Fruit fly (Drosophila melanogaster): ENCODE results near the gene PK2-R1.

Gene PK2-R1

dm6 chr3R:13364175-13365174, 26.3 kb downstream of the PK2-R1 start, which contains the start of gene Dic1 (continued):
- TF ChIP-seq CG14965 (GFP tag; optimal IDR thresholded peaks at IDR 0.05; ENCODE audit: borderline replicate concordance) (no peak), CG2875 (GFP tag; optimal IDR thresholded peaks at IDR 0.05) (peak; percentile 94), CG17568 (GFP tag; optimal IDR thresholded peaks at IDR 0.05) (peak; percentile 84), CG13123 (GFP tag; optimal IDR thresholded peaks at IDR 0.05) (peak; percentile 89), CG6689 (GFP tag; IDR thresholded peaks at IDR 0.05) (peak; percentile 92), HLHmδ (GFP tag; optimal IDR thresholded peaks at IDR 0.05) (peak; percentile 82), ham (GFP tag; IDR thresholded peaks at IDR 0.05) (peak; percentile 64; the same call in 1 of the 2 replicates), CG6791 (GFP tag; IDR thresholded peaks at IDR 0.05; ENCODE audit: partially characterized antibody) (no peak), CG16779 (GFP tag; IDR thresholded peaks at IDR 0.05) (peak; percentile 65; the same call in 1 of the 2 replicates), CG18599 (GFP tag; optimal IDR thresholded peaks at IDR 0.05) (peak; percentile 98), fd102C (GFP tag; optimal IDR thresholded peaks at IDR 0.05) (no peak), Hr3 (GFP tag; optimal IDR thresholded peaks at IDR 0.05) (peak; percentile 96), pzg (GFP tag; optimal IDR thresholded peaks at IDR 0.05) (no peak), klu (GFP tag; IDR thresholded peaks at IDR 0.05) (peak; percentile 92), CG10979 (tag; optimal IDR thresholded peaks at IDR 0.05) (peak; percentile 99), inv (GFP tag; IDR thresholded peaks at IDR 0.05; ENCODE audit: partially characterized antibody) (no peak; the same call in 1 of the 2 replicates), Antp (GFP tag; optimal IDR thresholded peaks at IDR 0.05) (peak; percentile 88), CG1792 (GFP tag; optimal IDR thresholded peaks at IDR 0.05) (peak; percentile 84), Eip74EF (GFP tag; optimal IDR thresholded peaks at IDR 0.05) (peak in 1 of 2 experiments; percentile 96), luna (GFP tag; optimal IDR thresholded peaks at IDR 0.05) (peak; percentile 83), scrt (GFP tag; optimal IDR thresholded peaks at IDR 0.05) (peak; percentile 96), PHDP (tag; optimal IDR thresholded peaks at IDR 0.05) (peak; percentile 97), twi (tag; optimal IDR thresholded peaks at IDR 0.05) (peak; percentile 89), eve (GFP tag; optimal IDR thresholded peaks at IDR 0.05) (peak in 1 of 2 experiments; percentile 97), tup (GFP tag; optimal IDR thresholded peaks at IDR 0.05) (peak; percentile 75), C15 (GFP tag; IDR thresholded peaks at IDR 0.05) (peak; percentile 65; the same call in 2 of the 3 replicates), stwl (tag; optimal IDR thresholded peaks at IDR 0.05) (peak; percentile 37), TFAM (GFP tag; optimal IDR thresholded peaks at IDR 0.05) (peak; percentile 65), Opbp (GFP tag; IDR thresholded peaks at IDR 0.05; ENCODE audit: partially characterized antibody) (peak; percentile 52; the same call in 1 of the 3 replicates), CG13775 (GFP tag; optimal IDR thresholded peaks at IDR 0.05) (peak; percentile 98), disco-r (GFP tag; optimal IDR thresholded peaks at IDR 0.05) (peak; percentile 76), Sin3A (optimal IDR thresholded peaks at IDR 0.05) (no peak), CG17328 (GFP tag; IDR thresholded peaks at IDR 0.05) (peak; percentile 81), fd3F (GFP tag; optimal IDR thresholded peaks at IDR 0.05) (peak; percentile 94), jing (GFP tag; optimal IDR thresholded peaks at IDR 0.05) (peak; percentile 85), D (optimal IDR thresholded peaks at IDR 0.05) (no peak), D (GFP tag; optimal IDR thresholded peaks at IDR 0.05) (peak; percentile 98), zfh1 (GFP tag; IDR thresholded peaks at IDR 0.05) (peak; percentile 83), Dp (GFP tag; optimal IDR thresholded peaks at IDR 0.05) (no peak), CG14050 (GFP tag; IDR thresholded peaks at IDR 0.05) (peak; percentile 87), dati (GFP tag; IDR thresholded peaks at IDR 0.05) (peak; percentile 77), sc (optimal IDR thresholded peaks at IDR 0.05) (no peak), sc (GFP tag; optimal IDR thresholded peaks at IDR 0.05) (peak; percentile 96), CG2199 (GFP tag; IDR thresholded peaks at IDR 0.05) (peak; percentile 77; the same call in 1 of the 3 replicates), Bdp1 (GFP tag; optimal IDR thresholded peaks at IDR 0.05) (peak; percentile 85), Rfx (GFP tag; IDR thresholded peaks at IDR 0.05) (peak; percentile 93), peb (GFP tag; IDR thresholded peaks at IDR 0.05) (no peak; the same call in 1 of the 2 replicates), CG9215 (GFP tag; IDR thresholded peaks at IDR 0.05) (peak; percentile 92)

All from whole organism, embryonic.